Worm (Caenorhabditis elegans): ENCODE data around the gene W09D10.4.

W09D10.4 gene

DNA sequence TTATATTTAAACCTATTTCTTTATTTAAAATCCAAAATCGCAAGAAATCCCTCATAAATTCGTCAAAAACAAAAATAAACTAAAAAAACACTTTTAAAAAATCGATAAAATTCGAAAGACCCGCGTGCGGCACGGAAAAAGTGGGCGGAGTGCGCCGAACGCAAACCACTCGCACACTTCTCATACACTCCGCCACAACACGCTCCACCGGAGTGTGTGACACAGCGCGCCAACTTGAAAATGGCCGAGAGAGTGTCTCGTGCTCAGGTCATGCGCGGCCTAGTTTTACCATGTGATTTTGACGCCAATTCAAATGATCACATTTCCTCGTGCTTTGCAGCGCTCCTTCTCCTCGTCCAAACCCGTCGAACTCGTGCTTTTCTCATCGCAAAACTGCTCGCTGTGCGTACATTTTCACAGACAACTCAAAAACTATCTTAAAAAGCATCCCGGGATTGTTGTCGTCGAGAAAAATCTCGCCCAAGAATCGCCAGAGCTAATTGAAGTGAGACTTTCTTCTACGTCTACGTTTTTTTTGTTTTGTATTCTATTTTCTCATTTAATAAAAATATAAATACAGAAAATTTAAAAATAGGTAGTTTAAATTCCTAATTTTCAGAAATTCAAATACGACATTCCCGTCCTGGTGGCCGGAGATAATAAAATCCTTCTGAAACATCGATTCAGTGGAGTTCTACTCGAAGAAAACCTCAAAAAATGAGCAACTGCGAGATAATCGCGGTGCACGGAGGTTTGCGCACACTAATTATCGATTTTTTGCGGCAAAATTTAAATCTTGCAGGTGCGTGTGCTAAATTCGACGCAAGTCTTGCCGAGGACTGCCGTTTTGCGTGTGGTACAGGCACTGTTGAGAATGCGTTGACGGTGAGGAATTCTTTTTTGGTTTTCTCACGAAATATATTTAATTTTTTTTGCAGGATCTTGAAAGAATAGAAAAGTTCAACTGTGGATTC, 43.3 kb upstream of the W09D10.4 start, which contains the start of gene tasp-1 (continued):
- TF ChIP-seq T26A8.4 (GFP tag; IDR thresholded peaks at IDR 0.05) (peak; percentile 100), ceh-28 (tag; optimal IDR thresholded peaks at IDR 0.05) (peak; percentile 96), fos-1 (tag; optimal IDR thresholded peaks at IDR 0.05) (peak; percentile 91), ZK546.5 (tag; optimal IDR thresholded peaks at IDR 0.05) (peak in 1 of 2 experiments; percentile 89), hif-1 (tag; optimal IDR thresholded peaks at IDR 0.05) (peak; percentile 95 to 99), duxl-1 (tag; optimal IDR thresholded peaks at IDR 0.05; ENCODE audit: poor library complexity) (peak; percentile 98), dve-1 (tag; optimal IDR thresholded peaks at IDR 0.05; ENCODE audit: insufficient read depth) (peak; percentile 100), dmd-6 (GFP tag; IDR thresholded peaks at IDR 0.05) (peak; percentile 100), daf-19 (GFP tag; conservative IDR thresholded peaks at IDR 0.05) (peak; percentile 99), lsy-2 (tag; optimal IDR thresholded peaks at IDR 0.05) (peak; percentile 98 to 99), arid-1 (GFP tag; conservative IDR thresholded peaks at IDR 0.05) (peak; percentile 99), ceh-82 (tag; optimal IDR thresholded peaks at IDR 0.05) (peak; percentile 88), ama-1 (optimal IDR thresholded peaks at IDR 0.05) (peak; percentile 77), ceh-32 (tag; optimal IDR thresholded peaks at IDR 0.05; ENCODE audit: poor library complexity) (peak; percentile 90), ZK337.2 (GFP tag; IDR thresholded peaks at IDR 0.05) (peak; percentile 96), nhr-11 (tag; optimal IDR thresholded peaks at IDR 0.05) (peak; percentile 100), F44E2.7 (GFP tag; IDR thresholded peaks at IDR 0.05) (peak; percentile 100), nhr-6 (tag; optimal IDR thresholded peaks at IDR 0.05) (peak; percentile 100), ceh-20 (GFP tag; IDR thresholded peaks at IDR 0.05) (peak; percentile 100), snpc-1.2 (GFP tag; IDR thresholded peaks at IDR 0.05) (peak; percentile 93), nhr-48 (tag; optimal IDR thresholded peaks at IDR 0.05) (peak; percentile 97), vab-7 (GFP tag; IDR thresholded peaks at IDR 0.05) (peak; percentile 100), F49E8.2 (tag; optimal IDR thresholded peaks at IDR 0.05; ENCODE audit: borderline replicate concordance) (peak; percentile 95), lin-39 (tag; optimal IDR thresholded peaks at IDR 0.05) (peak; percentile 56), mxl-3 (GFP tag; optimal IDR thresholded peaks at IDR 0.05) (peak; percentile 100), rbr-2 (tag; optimal IDR thresholded peaks at IDR 0.05) (peak; percentile 100), Y75B8A.6 (GFP tag; IDR thresholded peaks at IDR 0.05) (peak; percentile 99)

DNA sequence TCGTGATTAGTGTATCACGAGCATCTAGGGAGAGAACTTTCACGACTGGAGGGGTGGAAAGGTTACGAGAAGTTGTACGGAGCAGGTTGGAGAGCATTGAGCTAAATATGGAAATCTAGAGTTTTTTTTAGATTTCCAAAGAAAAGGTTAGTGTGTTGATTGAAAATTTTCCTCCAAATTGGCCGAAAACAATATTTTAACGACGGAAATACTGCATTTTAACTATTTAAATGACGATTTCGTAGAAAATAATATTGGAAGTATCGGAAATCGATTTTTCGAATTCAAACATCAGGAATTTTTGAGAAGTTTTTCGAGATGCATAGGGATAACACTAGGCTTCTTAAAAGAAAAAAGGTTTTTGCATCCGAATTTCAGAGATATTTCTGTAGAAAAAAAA, 42.4 kb upstream of the W09D10.4 start, which contains the start of gene K01G5.10:
Gene K01G5.10 (minus strand): TSS at position 101 of the 400 bp plus-strand sequence.
- TF ChIP-seq snpc-4 (tag; optimal IDR thresholded peaks at IDR 0.05) (no peak), daf-12 (tag; optimal IDR thresholded peaks at IDR 0.05) (no peak), snpc-1.2 (GFP tag; IDR thresholded peaks at IDR 0.05) (no peak), Y75B8A.6 (GFP tag; IDR thresholded peaks at IDR 0.05) (no peak), tra-1 (GFP tag; IDR thresholded peaks at IDR 0.05) (no peak), mdl-1 (tag; optimal IDR thresholded peaks at IDR 0.05) (no peak), mdt-29 (GFP tag; IDR thresholded peaks at IDR 0.05) (no peak), dpl-1 (GFP tag; optimal IDR thresholded peaks at IDR 0.05) (no peak)

DNA sequence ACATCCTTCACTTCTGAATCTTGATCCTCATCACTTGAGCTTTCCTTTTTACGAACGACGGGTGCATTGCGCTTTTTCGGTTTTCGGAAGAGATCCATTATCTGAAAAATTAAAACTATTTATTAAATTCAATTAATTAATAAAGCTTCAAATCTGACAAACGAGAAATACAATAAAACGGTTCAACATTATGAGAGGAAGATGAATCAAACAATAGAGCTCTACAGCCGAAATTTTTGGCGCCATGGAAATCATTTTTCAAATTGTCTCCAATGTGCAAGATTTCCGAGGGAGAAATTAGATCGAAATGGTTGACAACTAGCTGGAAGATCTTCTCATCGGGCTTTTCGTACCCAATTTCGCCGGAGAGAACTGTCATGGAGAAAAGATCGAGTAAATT, 41.5 kb upstream of the W09D10.4 start, which contains the start of gene rnf-113:
Gene rnf-113 (minus strand): TSS at position 101 of the 400 bp plus-strand sequence.
- TF ChIP-seq nhr-42 (GFP tag; IDR thresholded peaks at IDR 0.05) (no peak), mdl-1 (tag; optimal IDR thresholded peaks at IDR 0.05) (no peak), daf-12 (tag; optimal IDR thresholded peaks at IDR 0.05) (no peak), egl-43 (GFP tag; IDR thresholded peaks at IDR 0.05) (no peak), lin-15B (tag; optimal IDR thresholded peaks at IDR 0.05) (no peak), nhr-111 (GFP tag; optimal IDR thresholded peaks at IDR 0.05) (no peak), ZK546.5 (tag; optimal IDR thresholded peaks at IDR 0.05) (no peak), dmd-8 (GFP tag; IDR thresholded peaks at IDR 0.05) (no peak), ctbp-1 (GFP tag; IDR thresholded peaks at IDR 0.05) (no peak), spr-3 (GFP tag; optimal IDR thresholded peaks at IDR 0.05) (no peak), skn-1 (tag; optimal IDR thresholded peaks at IDR 0.05) (no peak), mep-1 (tag; optimal IDR thresholded peaks at IDR 0.05) (no peak), unc-62 (GFP tag; optimal IDR thresholded peaks at IDR 0.05 in 1 of 2) (no peak), unc-62 (tag; optimal IDR thresholded peaks at IDR 0.05) (no peak), aly-2 (tag; optimal IDR thresholded peaks at IDR 0.05) (no peak), lim-7 (GFP tag; IDR thresholded peaks at IDR 0.05) (no peak)

Measured in whole organism, L4 larva.